Worm (Caenorhabditis elegans) whole organism, L3 larva: ENCODE data around the gene pals-16.

Experiments
- R02D3.7 ChIP-seq: fragments of 150-350 bp; optimal IDR thresholded peaks from 2 replicates; lab custom pipeline; 2014; ENCODE audit warnings: missing biosample characterization, missing genetic modification characterization
- ZK546.5 ChIP-seq: sonication (generic microtip); optimal IDR thresholded peaks from 2 replicates; lab custom pipeline; 2017; ENCODE audit warnings: missing biosample characterization, missing genetic modification characterization
- aly-2 ChIP-seq: fragments of 150-350 bp; optimal IDR thresholded peaks from 2 replicates; lab custom pipeline; 2014; ENCODE audit warnings: missing biosample characterization, missing genetic modification characterization
- ceh-16 ChIP-seq: sonication (generic microtip); optimal IDR thresholded peaks from 2 replicates; lab custom pipeline; 2017; ENCODE audit warnings: missing biosample characterization, missing genetic modification characterization
- ceh-28 ChIP-seq: fragments of 150-350 bp; optimal IDR thresholded peaks from 2 replicates; lab custom pipeline; 2014; ENCODE audit warnings: missing biosample characterization, missing genetic modification reagents, missing genetic modification characterization
- ceh-82 ChIP-seq: fragments of 150-350 bp; optimal IDR thresholded peaks from 2 replicates; lab custom pipeline; 2014; ENCODE audit warnings: missing biosample characterization, missing genetic modification characterization
- ceh-9 ChIP-seq: sonication (generic microtip); optimal IDR thresholded peaks from 2 replicates; lab custom pipeline; 2018; ENCODE audit warnings: missing biosample characterization, missing genetic modification characterization
- daf-12 ChIP-seq: fragments of 150-350 bp; optimal IDR thresholded peaks from 2 replicates; lab custom pipeline; 2014; ENCODE audit warnings: missing biosample characterization, missing genetic modification reagents, missing genetic modification characterization
- egl-5 ChIP-seq: fragments of 150-350 bp; optimal IDR thresholded peaks from 2 replicates; lab custom pipeline; 2017; ENCODE audit warnings: missing biosample characterization, missing genetic modification reagents, missing genetic modification characterization, inconsistent platforms
- elt-2 ChIP-seq: sonication (generic microtip); optimal IDR thresholded peaks from 2 replicates; lab custom pipeline; 2016; ENCODE audit warnings: missing genetic modification reagents, mild to moderate bottlenecking, missing genetic modification characterization, missing compliant biosample characterization
- elt-3 ChIP-seq, 3 experiments: fragments of 150-350 bp in 1 of 3; sonication (generic microtip) in 2 of 3; optimal IDR thresholded peaks; 2 replicates in 2 of 3; 4 replicates in 1 of 3; lab custom pipeline; 2014 to 2017; ENCODE audit warnings: missing biosample characterization in 3 of 3, missing genetic modification characterization in 3 of 3
- fkh-10 ChIP-seq: sonication (generic microtip); optimal IDR thresholded peaks from 2 replicates; lab custom pipeline; 2017; ENCODE audit warnings: missing biosample characterization, missing genetic modification reagents, missing genetic modification characterization
- fkh-2 ChIP-seq: fragments of 150-350 bp; optimal IDR thresholded peaks from 2 replicates; lab custom pipeline; 2014; ENCODE audit warnings: missing biosample characterization, missing genetic modification reagents, missing genetic modification characterization
- hmg-11 ChIP-seq: sonication (generic microtip); optimal IDR thresholded peaks from 2 replicates; lab custom pipeline; 2016; ENCODE audit warnings: missing genetic modification characterization, missing compliant biosample characterization
- jun-1 ChIP-seq: fragments of 150-350 bp; optimal IDR thresholded peaks from 2 replicates; lab custom pipeline; 2014; ENCODE audit warnings: missing biosample characterization, missing genetic modification reagents, missing genetic modification characterization
- lin-15B ChIP-seq: fragments of 150-350 bp; optimal IDR thresholded peaks from 2 replicates; lab custom pipeline; 2014; ENCODE audit warnings: missing biosample characterization, missing genetic modification characterization
- lin-39 ChIP-seq: fragments of 150-350 bp; optimal IDR thresholded peaks from 2 replicates; lab custom pipeline; 2018; ENCODE audit warnings: missing biosample characterization, missing genetic modification reagents, missing genetic modification characterization
- lsy-12 ChIP-seq: sonication (generic microtip); optimal IDR thresholded peaks from 2 replicates; lab custom pipeline; 2016; ENCODE audit warnings: mild to moderate bottlenecking, missing genetic modification characterization, missing compliant biosample characterization
- mml-1 ChIP-seq: fragments of 150-350 bp; sonication (generic microtip); optimal IDR thresholded peaks from 3 replicates; lab custom pipeline; 2014; ENCODE audit warnings: missing biosample characterization, missing genetic modification characterization
- nfya-1 ChIP-seq: sonication (generic microtip); optimal IDR thresholded peaks from 2 replicates; lab custom pipeline; 2017; ENCODE audit warnings: missing genetic modification characterization, mild to moderate bottlenecking, missing compliant biosample characterization, antibody characterized with exemption, moderate library complexity; ENCODE audit not compliant: insufficient read depth
- nhr-11 ChIP-seq: fragments of 150-350 bp; optimal IDR thresholded peaks from 2 replicates; lab custom pipeline; 2014; ENCODE audit warnings: missing biosample characterization, missing genetic modification characterization
- nhr-23 ChIP-seq: fragments of 150-350 bp; optimal IDR thresholded peaks from 2 replicates; lab custom pipeline; 2014; ENCODE audit warnings: missing biosample characterization, missing genetic modification reagents, missing genetic modification characterization
- nhr-25 ChIP-seq: sonication (generic microtip); optimal IDR thresholded peaks from 2 replicates; lab custom pipeline; 2017; ENCODE audit warnings: missing biosample characterization, missing genetic modification characterization
- nhr-67 ChIP-seq: fragments of 150-350 bp; optimal IDR thresholded peaks from 2 replicates; lab custom pipeline; 2014; ENCODE audit warnings: missing biosample characterization, missing genetic modification characterization
- pha-4 ChIP-seq: fragments of 150-350 bp; optimal IDR thresholded peaks from 2 replicates; lab custom pipeline; 2014; ENCODE audit warnings: missing biosample characterization, missing genetic modification reagents, missing genetic modification characterization
- pqm-1 ChIP-seq: fragments of 150-350 bp; optimal IDR thresholded peaks from 2 replicates; lab custom pipeline; 2017; ENCODE audit warnings: missing biosample characterization, missing genetic modification characterization, inconsistent platforms
- sea-2 ChIP-seq: fragments of 150-350 bp; sonication (generic microtip); optimal IDR thresholded peaks from 4 replicates; lab custom pipeline; 2014; ENCODE audit warnings: missing biosample characterization, missing genetic modification reagents, missing genetic modification characterization
- skn-1 ChIP-seq: fragments of 150-350 bp; optimal IDR thresholded peaks from 2 replicates; lab custom pipeline; 2014; ENCODE audit warnings: missing biosample characterization, missing genetic modification characterization
- tbx-2 ChIP-seq: sonication (generic microtip); optimal IDR thresholded peaks from 2 replicates; lab custom pipeline; 2016; ENCODE audit warnings: mild to moderate bottlenecking, missing genetic modification characterization, missing compliant biosample characterization
- unc-62 ChIP-seq: fragments of 150-350 bp; sonication (generic microtip); optimal IDR thresholded peaks from 4 replicates; lab custom pipeline; 2014; ENCODE audit warnings: missing biosample characterization, missing genetic modification reagents, missing genetic modification characterization
- zag-1 ChIP-seq: fragments of 150-350 bp; optimal IDR thresholded peaks from 2 replicates; lab custom pipeline; 2014; ENCODE audit warnings: missing biosample characterization, missing genetic modification characterization
- ztf-11 ChIP-seq: fragments of 150-350 bp; optimal IDR thresholded peaks from 2 replicates; lab custom pipeline; 2014; ENCODE audit warnings: missing biosample characterization, missing genetic modification characterization
- ztf-4 ChIP-seq: fragments of 150-350 bp; optimal IDR thresholded peaks from 2 replicates; lab custom pipeline; 2014; ENCODE audit warnings: missing biosample characterization, missing genetic modification characterization

Gene pals-16

DNA sequence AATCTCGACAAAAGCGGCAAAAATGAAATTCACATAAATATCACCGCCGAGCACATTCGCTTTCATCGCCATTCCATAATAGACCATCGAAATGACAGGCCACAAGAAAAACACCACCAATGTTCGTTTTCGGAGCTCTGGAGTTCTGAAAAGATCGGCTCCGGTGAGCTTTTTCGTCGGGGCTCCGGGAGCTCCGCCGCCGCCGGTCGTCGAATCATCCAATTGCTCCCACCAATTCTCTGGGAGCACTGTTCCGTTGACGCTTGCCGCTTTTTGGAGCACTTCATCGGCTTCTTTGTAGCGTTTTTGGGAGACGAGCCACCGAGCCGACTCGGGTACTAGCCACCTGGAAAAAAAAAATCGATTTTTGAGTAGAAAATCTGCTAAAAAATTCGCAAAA is 21.7 kb downstream of the pals-16 start:
- TF ChIP-seq jun-1 (no peak), mml-1 (tag; lab: Kevin White, UChicago) (no peak), ztf-4 (no peak), ztf-11 (tag; lab: Kevin White, UChicago) (no peak), lin-15B (no peak), nhr-67 (tag; lab: Kevin White, UChicago) (no peak), elt-3 (tag; optimal IDR thresholded peaks at IDR 0.05; lab: Kevin White, UChicago) (no peak), sea-2 (GFP tag; lab: Kevin White, UChicago) (no peak), daf-12 (tag; lab: Kevin White, UChicago) (no peak), nhr-23 (tag; lab: Kevin White, UChicago) (no peak), fkh-2 (tag; lab: Kevin White, UChicago) (no peak), skn-1 (tag; lab: Kevin White, UChicago) (no peak)
- TF ChIP-seq, all 47 proteins: peak for 0

DNA sequence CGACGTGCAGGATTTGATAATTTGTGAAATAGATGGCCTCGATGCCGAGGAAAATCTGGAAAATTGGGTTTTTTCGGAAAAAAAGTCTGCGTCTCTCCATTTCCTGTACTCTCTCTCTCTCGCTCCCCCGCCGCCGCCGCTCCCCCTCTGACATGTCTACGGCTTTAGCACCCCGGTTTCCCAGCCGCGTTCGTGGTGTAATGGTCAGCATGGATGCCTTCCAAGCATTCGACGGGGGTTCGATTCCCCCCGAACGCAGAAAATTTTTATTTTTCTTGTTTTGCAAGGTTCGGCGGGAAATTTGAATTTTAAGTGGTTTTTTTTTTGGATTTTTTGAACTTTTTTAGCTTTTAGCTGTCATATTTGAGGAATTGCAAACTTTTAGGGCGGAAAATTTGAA is 24.5 kb downstream of the pals-16 start:
- TF ChIP-seq ceh-9 (tag; lab: Kevin White, UChicago) (no peak), fkh-10 (peak; percentile 7), lin-15B (peak; percentile 94), skn-1 (tag; lab: Kevin White, UChicago) (peak; percentile 77), tbx-2 (tag; lab: Kevin White, UChicago) (peak; percentile 25), elt-2 (tag; lab: Kevin White, UChicago) (peak; percentile 35), jun-1 (peak; percentile 71), aly-2 (tag; lab: Kevin White, UChicago) (no peak), pha-4 (tag; lab: Kevin White, UChicago) (peak; percentile 53), lin-39 (peak; percentile 84), nhr-25 (tag; lab: Kevin White, UChicago) (peak; percentile 6), ceh-16 (tag; lab: Kevin White, UChicago) (no peak), zag-1 (tag; lab: Kevin White, UChicago) (peak; percentile 6), lsy-12 (tag; lab: Kevin White, UChicago) (peak; percentile 73), pqm-1 (tag; lab: Kevin White, UChicago) (peak; percentile 1), nfya-1 (tag; lab: Kevin White, UChicago) (peak; percentile 78), hmg-11 (tag; lab: Kevin White, UChicago) (peak; percentile 94), nhr-23 (tag; lab: Kevin White, UChicago) (peak; percentile 24), ceh-82 (peak; percentile 13), R02D3.7 (tag; lab: Kevin White, UChicago) (no peak)

ce11 chrIII:1427126-1427525 is 27.4 kb downstream of the pals-16 start, which contains the start of gene lelo-2:
Gene lelo-2 (minus strand): TSS chrIII:1427226.
- TF ChIP-seq tbx-2 (tag; lab: Kevin White, UChicago) (no peak), elt-3 (tag; optimal IDR thresholded peaks at IDR 0.05; lab: Kevin White, UChicago) (no peak), zag-1 (tag; lab: Kevin White, UChicago) (no peak), fkh-10 (no peak), ceh-82 (no peak), nhr-11 (no peak), hmg-11 (tag; lab: Kevin White, UChicago) (no peak), elt-2 (tag; lab: Kevin White, UChicago) (no peak), ZK546.5 (tag; lab: Kevin White, UChicago) (no peak)

ce11 chrIII:1428448-1428847 is 28.7 kb downstream of the pals-16 start:
- TF ChIP-seq hmg-11 (tag; lab: Kevin White, UChicago) (no peak), ZK546.5 (tag; lab: Kevin White, UChicago) (no peak), unc-62 (GFP tag; lab: Kevin White, UChicago) (no peak), pha-4 (tag; lab: Kevin White, UChicago) (no peak), elt-2 (tag; lab: Kevin White, UChicago) (no peak), pqm-1 (tag; lab: Kevin White, UChicago) (no peak), ceh-28 (tag; lab: Kevin White, UChicago) (no peak), sea-2 (GFP tag; lab: Kevin White, UChicago) (no peak), nhr-25 (tag; lab: Kevin White, UChicago) (no peak)
- TF ChIP-seq, all 47 proteins: peak for 0

DNA sequence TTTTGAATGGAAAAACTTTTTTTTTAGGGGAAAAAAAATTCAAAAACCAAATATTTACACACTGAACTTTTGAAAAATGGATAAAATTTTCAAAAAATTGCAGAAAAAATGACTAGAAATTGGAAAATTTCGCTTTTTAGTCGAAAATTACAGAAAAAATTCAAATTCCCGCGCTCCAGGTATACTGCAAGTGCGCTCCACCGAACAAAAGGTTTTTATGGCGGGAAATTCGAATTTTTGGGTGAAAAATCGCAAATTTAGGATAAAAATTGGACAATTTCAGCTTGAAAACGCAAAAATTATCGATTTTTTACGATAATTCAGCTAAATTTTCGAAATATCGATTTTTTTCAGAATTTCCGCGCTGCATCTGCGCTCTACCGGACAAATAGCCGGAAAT is 29.5 kb downstream of the pals-16 start:
- TF ChIP-seq unc-62 (GFP tag; lab: Kevin White, UChicago), result no peak
- peak; percentile 45 for TF ChIP-seq ceh-28 (tag; lab: Kevin White, UChicago)
- TF ChIP-seq fkh-10, result no peak
- TF ChIP-seq egl-5, result no peak
